Fruit fly (Drosophila melanogaster): ENCODE measurements around the gene Bcat.

dm6 chrX:13372512-13372911 is 24.2 kb upstream of the Bcat start:
- no peak for TF ChIP-seq ey (GFP tag; optimal IDR thresholded peaks at IDR 0.05)
- no peak for TF ChIP-seq rgr (GFP tag; optimal IDR thresholded peaks at IDR 0.05)
- no peak for TF ChIP-seq usp (GFP tag; optimal IDR thresholded peaks at IDR 0.05)
- TF ChIP-seq jim (GFP tag; optimal IDR thresholded peaks at IDR 0.05): no peak
- TF ChIP-seq Dfd (GFP tag; optimal IDR thresholded peaks at IDR 0.05): no peak
- TF ChIP-seq CrebA (GFP tag; optimal IDR thresholded peaks at IDR 0.05; ENCODE audit: borderline replicate concordance): no peak
- no peak for TF ChIP-seq dsf (GFP tag; optimal IDR thresholded peaks at IDR 0.05; ENCODE audit: borderline replicate concordance)
